Fruit fly (Drosophila melanogaster): ENCODE results near the gene Smn.

Gene Smn

dm6 chr3L:16602736-16603144, 21.4 kb upstream of the Smn start, which contains the start of gene Arts (continued):
- TF ChIP-seq CG12236 (GFP tag; optimal IDR thresholded peaks at IDR 0.05) = no peak
- TF ChIP-seq Rfx (GFP tag; IDR thresholded peaks at IDR 0.05) = no peak
- TF ChIP-seq nerfin-2 (GFP tag; IDR thresholded peaks at IDR 0.05; ENCODE audit: partially characterized antibody) = no peak
- TF ChIP-seq chif (GFP tag; optimal IDR thresholded peaks at IDR 0.05) = no peak
- peak; percentile 60 for TF ChIP-seq Myb (GFP tag; optimal IDR thresholded peaks at IDR 0.05)
- no peak for TF ChIP-seq ase (GFP tag; IDR thresholded peaks at IDR 0.05)
- peak; percentile 20 for TF ChIP-seq Hsf (GFP tag; optimal IDR thresholded peaks at IDR 0.05)
- no peak for TF ChIP-seq lbe (GFP tag; optimal IDR thresholded peaks at IDR 0.05)
- no peak for TF ChIP-seq CG7963 (GFP tag; IDR thresholded peaks at IDR 0.05; ENCODE audit: partially characterized antibody)
- no peak for TF ChIP-seq ERR (GFP tag; optimal IDR thresholded peaks at IDR 0.05)
- no peak for TF ChIP-seq CG16863 (GFP tag; optimal IDR thresholded peaks at IDR 0.05)
- no peak for TF ChIP-seq kay (GFP tag; optimal IDR thresholded peaks at IDR 0.05)
- TF ChIP-seq CG18476 (GFP tag; optimal IDR thresholded peaks at IDR 0.05) = no peak
- TF ChIP-seq CG8281 (tag; optimal IDR thresholded peaks at IDR 0.05) = no peak
- TF ChIP-seq CG12104 (GFP tag; optimal IDR thresholded peaks at IDR 0.05) = no peak
- no peak for TF ChIP-seq NC2α (GFP tag; optimal IDR thresholded peaks at IDR 0.05)
- no peak for TF ChIP-seq CG32532 (GFP tag; IDR thresholded peaks at IDR 0.05)
- TF ChIP-seq CG17912 (GFP tag; optimal IDR thresholded peaks at IDR 0.05) = no peak
- peak; percentile 20 for TF ChIP-seq B-H2 (GFP tag; optimal IDR thresholded peaks at IDR 0.05)
- TF ChIP-seq Nf-YA (GFP tag; IDR thresholded peaks at IDR 0.05) = no peak
- TF ChIP-seq gfzf (GFP tag; optimal IDR thresholded peaks at IDR 0.05) = peak; percentile 9
- TF ChIP-seq CG18011 (GFP tag; optimal IDR thresholded peaks at IDR 0.05) = no peak
- TF ChIP-seq CG9609 (GFP tag; optimal IDR thresholded peaks at IDR 0.05) = peak; percentile 22
- no peak for TF ChIP-seq Dfd (GFP tag; optimal IDR thresholded peaks at IDR 0.05)
- no peak for TF ChIP-seq org-1 (GFP tag; optimal IDR thresholded peaks at IDR 0.05)
- TF ChIP-seq ems (GFP tag; optimal IDR thresholded peaks at IDR 0.05) = no peak
- TF ChIP-seq Mrtf (GFP tag; IDR thresholded peaks at IDR 0.05) = no peak
- peak; percentile 36 for TF ChIP-seq CG17186 (GFP tag; optimal IDR thresholded peaks at IDR 0.05)
- no peak for TF ChIP-seq nau (GFP tag; optimal IDR thresholded peaks at IDR 0.05)
- no peak for TF ChIP-seq pb (GFP tag; optimal IDR thresholded peaks at IDR 0.05)
- TF ChIP-seq Six4 (GFP tag; optimal IDR thresholded peaks at IDR 0.05) = no peak
- no peak for TF ChIP-seq Aef1 (GFP tag; IDR thresholded peaks at IDR 0.05)
- TF ChIP-seq gcm2 (GFP tag; optimal IDR thresholded peaks at IDR 0.05) = no peak
- TF ChIP-seq Oaz (GFP tag; IDR thresholded peaks at IDR 0.05) = no peak
- TF ChIP-seq CG15011 (GFP tag; optimal IDR thresholded peaks at IDR 0.05) = no peak
- no peak for TF ChIP-seq CG7357 (GFP tag; IDR thresholded peaks at IDR 0.05)
- TF ChIP-seq Lim3 (GFP tag; IDR thresholded peaks at IDR 0.05) = no peak
- TF ChIP-seq sna (GFP tag; IDR thresholded peaks at IDR 0.05; ENCODE audit: partially characterized antibody) = no peak
- no peak for TF ChIP-seq Camta (GFP tag; optimal IDR thresholded peaks at IDR 0.05)
- no peak for TF ChIP-seq toy (GFP tag; IDR thresholded peaks at IDR 0.05)
- TF ChIP-seq Ets65A (GFP tag) = peak; percentile 68
- TF ChIP-seq sqz (GFP tag; optimal IDR thresholded peaks at IDR 0.05) = peak; percentile 40
- peak; percentile 73 for TF ChIP-seq CG12659 (GFP tag; optimal IDR thresholded peaks at IDR 0.05)
- no peak for TF ChIP-seq CG7839 (tag; optimal IDR thresholded peaks at IDR 0.05)
- TF ChIP-seq CG9727 (GFP tag; optimal IDR thresholded peaks at IDR 0.05) = peak; percentile 49
- TF ChIP-seq CG2202 (tag; optimal IDR thresholded peaks at IDR 0.05) = no peak
- TF ChIP-seq Antp (GFP tag; optimal IDR thresholded peaks at IDR 0.05) = no peak
- no peak for TF ChIP-seq Mad (GFP tag; optimal IDR thresholded peaks at IDR 0.05)
- peak; percentile 33 for TF ChIP-seq Xbp1 (GFP tag; optimal IDR thresholded peaks at IDR 0.05)
- no peak for TF ChIP-seq wek (GFP tag; optimal IDR thresholded peaks at IDR 0.05)
- TF ChIP-seq tin (GFP tag; optimal IDR thresholded peaks at IDR 0.05) = peak; percentile 8
- no peak for TF ChIP-seq CG7556 (GFP tag; optimal IDR thresholded peaks at IDR 0.05)
- TF ChIP-seq CG6689 (GFP tag; IDR thresholded peaks at IDR 0.05) = no peak

Data from whole organism, embryonic.